Worm (Caenorhabditis elegans): Measurements from ENCODE around the gene C28G1.6.
"Not testable (repeated sequence)": the region's sequence is repeated elsewhere in the genome, so short reads cannot be mapped to it uniquely, and the experiment has no call there.

C28G1.6 gene

DNA sequence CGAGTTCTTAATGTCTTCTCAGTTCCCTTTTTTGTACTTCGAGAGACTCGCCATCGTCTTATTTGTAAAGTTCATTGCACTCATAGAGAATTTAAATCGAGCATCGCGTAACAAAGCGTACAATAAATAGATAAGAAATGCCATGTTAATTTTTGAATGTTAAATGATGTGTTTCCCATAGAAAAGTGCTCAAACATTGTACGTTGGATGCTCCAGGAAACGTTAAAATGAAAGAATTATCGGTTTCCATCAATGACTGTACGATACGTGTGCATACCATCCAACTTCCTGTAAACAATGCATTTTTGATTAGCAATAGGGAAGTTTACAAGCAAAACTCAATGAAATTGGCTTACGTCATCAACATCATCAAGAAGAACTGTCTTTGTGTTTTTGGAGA lies 10.4 kb downstream of the C28G1.6 start:
- peak; percentile 75 for TF ChIP-seq elt-2 (tag; optimal IDR thresholded peaks at IDR 0.05)
- TF ChIP-seq pqm-1 (tag; optimal IDR thresholded peaks at IDR 0.05): no peak
- TF ChIP-seq rnt-1 (tag; optimal IDR thresholded peaks at IDR 0.05): no peak
- TF ChIP-seq lin-35 (GFP tag; optimal IDR thresholded peaks at IDR 0.05): peak in 1 of 2 experiments; percentile 13

- TF ChIP-seq sox-4 (tag; optimal IDR thresholded peaks at IDR 0.05) (no peak), efl-1 (optimal IDR thresholded peaks at IDR 0.05) (no peak), efl-1 (GFP tag; optimal IDR thresholded peaks at IDR 0.05 in 1 of 2) (peak in 1 of 2 experiments; percentile 36), lin-35 (GFP tag; optimal IDR thresholded peaks at IDR 0.05) (no peak), aly-2 (tag; optimal IDR thresholded peaks at IDR 0.05) (no peak), fos-1 (tag; optimal IDR thresholded peaks at IDR 0.05) (no peak), pag-3 (tag; optimal IDR thresholded peaks at IDR 0.05; ENCODE audit: borderline replicate concordance, insufficient read depth) (no peak), grh-1 (GFP tag; IDR thresholded peaks at IDR 0.05) (peak; percentile 16; the same call in 1 of the 2 replicates), Y116A8C.19 (tag; optimal IDR thresholded peaks at IDR 0.05; ENCODE audit: borderline replicate concordance) (no peak), blmp-1 (tag; optimal IDR thresholded peaks at IDR 0.05) (peak; percentile 5), lin-39 (tag; optimal IDR thresholded peaks at IDR 0.05) (no peak), sup-37 (GFP tag; optimal IDR thresholded peaks at IDR 0.05) (no peak), nhr-71 (tag; optimal IDR thresholded peaks at IDR 0.05) (no peak), mdl-1 (tag; optimal IDR thresholded peaks at IDR 0.05) (no peak), alr-1 (tag; optimal IDR thresholded peaks at IDR 0.05; ENCODE audit: borderline replicate concordance) (no peak), hlh-4 (tag; optimal IDR thresholded peaks at IDR 0.05) (no peak), lin-15B (tag; optimal IDR thresholded peaks at IDR 0.05) (no peak), ceh-88 (GFP tag; IDR thresholded peaks at IDR 0.05) (no peak)
Measured at ce11 chrX:8819815-8820415, 11.1 kb downstream of the C28G1.6 start.

ce11 chrX:8818438-8818837 lies 12.6 kb downstream of the C28G1.6 start:
- TF ChIP-seq nhr-19 (GFP tag; conservative IDR thresholded peaks at IDR 0.05): 0 out of 2 replicates have a peak, but pooled peaks have one; percentile 13
- peak in 1 of 3 experiments; percentile 29 for TF ChIP-seq dpl-1 (GFP tag; optimal IDR thresholded peaks at IDR 0.05)
- TF ChIP-seq efl-1 (optimal IDR thresholded peaks at IDR 0.05): not testable (repeated sequence)
- TF ChIP-seq efl-1 (GFP tag; optimal IDR thresholded peaks at IDR 0.05 in 1 of 2): peak in 1 of 2 experiments; percentile 17

DNA sequence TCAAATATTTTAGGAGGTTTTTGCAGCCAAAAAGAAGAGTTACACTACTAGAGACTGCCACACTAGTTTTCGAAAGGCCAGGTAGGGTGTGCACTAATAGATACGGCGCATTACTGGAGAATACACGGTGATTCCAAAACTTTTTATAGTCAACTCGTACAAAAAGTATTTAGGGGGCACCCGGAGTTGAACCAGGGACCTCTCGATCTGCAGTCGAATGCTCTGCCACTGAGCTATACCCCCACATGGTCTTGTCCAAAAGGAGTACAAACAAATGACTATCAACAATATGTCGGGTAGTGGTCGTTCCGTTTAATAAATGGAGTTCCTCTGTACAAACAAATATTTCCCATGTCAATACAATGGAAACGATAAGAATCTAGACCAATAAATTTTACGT lies 13.1 kb downstream of the C28G1.6 start:
- no peak for TF ChIP-seq hlh-17 (GFP tag; optimal IDR thresholded peaks at IDR 0.05; ENCODE audit: borderline replicate concordance)
- no peak for TF ChIP-seq nhr-71 (tag; optimal IDR thresholded peaks at IDR 0.05)
- no peak for TF ChIP-seq lir-3 (tag; optimal IDR thresholded peaks at IDR 0.05; ENCODE audit: poor library complexity)
- TF ChIP-seq sptf-1 (tag; optimal IDR thresholded peaks at IDR 0.05): no peak
- TF ChIP-seq hpl-2 (GFP tag; optimal IDR thresholded peaks at IDR 0.05): no peak
- TF ChIP-seq nhr-47 (tag; optimal IDR thresholded peaks at IDR 0.05): no peak
- no peak for TF ChIP-seq jun-1 (tag; optimal IDR thresholded peaks at IDR 0.05)
- no peak for TF ChIP-seq isw-1 (GFP tag; IDR thresholded peaks at IDR 0.05)
- no peak for TF ChIP-seq nhr-20 (tag; optimal IDR thresholded peaks at IDR 0.05)
- TF ChIP-seq unc-86 (tag; optimal IDR thresholded peaks at IDR 0.05): no peak
- no peak for TF ChIP-seq tlp-1 (tag; optimal IDR thresholded peaks at IDR 0.05)
- TF ChIP-seq mep-1 (tag; optimal IDR thresholded peaks at IDR 0.05): no peak
- TF ChIP-seq lin-35 (GFP tag; optimal IDR thresholded peaks at IDR 0.05): no peak
- no peak for TF ChIP-seq egl-13 (tag; optimal IDR thresholded peaks at IDR 0.05)
- TF ChIP-seq C34B4.2 (tag; optimal IDR thresholded peaks at IDR 0.05): no peak
- TF ChIP-seq lsy-2 (tag; optimal IDR thresholded peaks at IDR 0.05): no peak
- TF ChIP-seq fkh-4 (tag; optimal IDR thresholded peaks at IDR 0.05; ENCODE audit: borderline replicate concordance): no peak
- no peak for TF ChIP-seq ztf-11 (tag; optimal IDR thresholded peaks at IDR 0.05)
